Worm (Caenorhabditis elegans) whole organism, L4 larva: ENCODE measurements around the gene srb-1.

Source experiments
- D1046.2 ChIP-seq: fragments of 200-800 bp; sonication (Bioruptor generic); IDR thresholded peaks from 2 replicates; pipeline ENCODE4 v1.3.6; 2022; ENCODE audit warnings: missing genetic modification characterization, missing compliant biosample characterization
- F10B5.3 ChIP-seq: sonication (generic microtip); optimal IDR thresholded peaks from 2 replicates; lab custom pipeline; 2016; ENCODE audit warnings: mild to moderate bottlenecking, missing genetic modification characterization, missing compliant biosample characterization
- F26F4.8 ChIP-seq: fragments of 200-800 bp; sonication (Bioruptor generic); conservative IDR thresholded peaks from 2 replicates; pipeline ENCODE4 v1.3.6; 2022; ENCODE audit warnings: missing genetic modification characterization, missing compliant biosample characterization
- F49E8.2 ChIP-seq: sonication (generic microtip); optimal IDR thresholded peaks from 2 replicates; lab custom pipeline; 2016; ENCODE audit warnings: missing compliant biosample characterization, mild to moderate bottlenecking, missing genetic modification characterization, borderline replicate concordance
- R02D3.7 ChIP-seq: fragments of 150-350 bp; sonication (generic microtip); optimal IDR thresholded peaks from 3 replicates; lab custom pipeline; 2014; ENCODE audit warnings: missing biosample characterization, missing genetic modification characterization
- Y48G9A.11 ChIP-seq: fragments of 200-800 bp; sonication (Bioruptor generic); IDR thresholded peaks from 2 replicates; pipeline ENCODE4 v1.3.6; 2022; ENCODE audit warnings: missing genetic modification reagents, missing genetic modification characterization, missing compliant biosample characterization
- Y5F2A.4 ChIP-seq: fragments of 200-800 bp; sonication (Bioruptor generic); optimal IDR thresholded peaks from 2 replicates; lab custom pipeline; 2018; ENCODE audit warnings: mild to moderate bottlenecking, missing genetic modification characterization, missing compliant biosample characterization
- Y75B8A.6 ChIP-seq: fragments of 200-800 bp; sonication (Bioruptor generic); IDR thresholded peaks from 2 replicates; pipeline ENCODE4 v1.3.6; 2022; ENCODE audit warnings: missing genetic modification reagents, missing genetic modification characterization, missing compliant biosample characterization
- ZK337.2 ChIP-seq: fragments of 200-800 bp; sonication (Bioruptor generic); IDR thresholded peaks from 2 replicates; pipeline ENCODE4 v1.3.6; 2022; ENCODE audit warnings: missing genetic modification reagents, missing genetic modification characterization, missing compliant biosample characterization
- aha-1 ChIP-seq: fragments of 150-350 bp; peaks from one replicate; lab custom pipeline; 2014; ENCODE audit warnings: missing biosample characterization, missing genetic modification characterization
- ama-1 ChIP-seq: fragments of 150-350 bp; optimal IDR thresholded peaks from 2 replicates; lab custom pipeline; 2014; ENCODE audit warnings: inconsistent platforms, mixed read lengths
- attf-4 ChIP-seq: sonication (generic microtip); optimal IDR thresholded peaks from 3 replicates; lab custom pipeline; 2017; ENCODE audit warnings: missing biosample characterization, missing genetic modification characterization
- ceh-28 ChIP-seq: fragments of 150-350 bp; optimal IDR thresholded peaks from 2 replicates; lab custom pipeline; 2014; ENCODE audit warnings: missing biosample characterization, missing genetic modification reagents, missing genetic modification characterization
- ceh-32 ChIP-seq: sonication (generic microtip); optimal IDR thresholded peaks from 2 replicates; lab custom pipeline; 2016; ENCODE audit warnings: mild to moderate bottlenecking, missing genetic modification characterization, missing compliant biosample characterization; ENCODE audit not compliant: poor library complexity
- ceh-44 ChIP-seq: fragments of 200-800 bp; sonication (Bioruptor generic); IDR thresholded peaks from 2 replicates; pipeline ENCODE4 v1.3.6; 2022; ENCODE audit warnings: missing genetic modification reagents, missing genetic modification characterization, missing compliant biosample characterization
- ceh-62 ChIP-seq: sonication (generic microtip); optimal IDR thresholded peaks from 2 replicates; lab custom pipeline; 2017; ENCODE audit warnings: missing biosample characterization, missing genetic modification characterization
- ces-1 ChIP-seq: fragments of 150-350 bp; sonication (generic microtip); optimal IDR thresholded peaks from 4 replicates; lab custom pipeline; 2014; ENCODE audit warnings: missing biosample characterization, missing genetic modification reagents, missing genetic modification characterization
- cey-2 ChIP-seq: sonication (generic microtip); optimal IDR thresholded peaks from 3 replicates; lab custom pipeline; 2017; ENCODE audit warnings: missing genetic modification characterization, mild to moderate bottlenecking, missing compliant biosample characterization, antibody characterized with exemption, borderline replicate concordance; ENCODE audit not compliant: insufficient read depth
- daf-12 ChIP-seq: fragments of 150-350 bp; optimal IDR thresholded peaks from 2 replicates; lab custom pipeline; 2014; ENCODE audit warnings: missing biosample characterization, missing genetic modification reagents, missing genetic modification characterization
- daf-19 ChIP-seq: fragments of 200-800 bp; sonication (Bioruptor generic); conservative IDR thresholded peaks from 2 replicates; pipeline ENCODE4 v1.3.6; 2022; ENCODE audit warnings: missing genetic modification characterization, missing compliant biosample characterization
- dmd-6 ChIP-seq: fragments of 200-800 bp; sonication (Bioruptor generic); IDR thresholded peaks from 2 replicates; pipeline ENCODE4 v1.3.6; 2022; ENCODE audit warnings: missing genetic modification reagents, missing genetic modification characterization, missing compliant biosample characterization
- dmd-8 ChIP-seq: fragments of 200-800 bp; sonication (Bioruptor generic); IDR thresholded peaks from 2 replicates; pipeline ENCODE4 v1.3.6; 2022; ENCODE audit warnings: missing genetic modification characterization, missing compliant biosample characterization
- egl-43 ChIP-seq: fragments of 200-800 bp; sonication (Bioruptor generic); IDR thresholded peaks from 2 replicates; pipeline ENCODE4 v1.3.6; 2022; ENCODE audit warnings: missing genetic modification reagents, missing genetic modification characterization, missing compliant biosample characterization
- fos-1 ChIP-seq: fragments of 150-350 bp; optimal IDR thresholded peaks from 2 replicates; lab custom pipeline; 2014; ENCODE audit warnings: missing biosample characterization, missing genetic modification characterization
- gei-8 ChIP-seq: fragments of 200-800 bp; sonication (Bioruptor generic); optimal IDR thresholded peaks from 2 replicates; lab custom pipeline; 2018; ENCODE audit warnings: mild to moderate bottlenecking, missing genetic modification characterization, missing compliant biosample characterization
- hlh-30 ChIP-seq: sonication (generic microtip); optimal IDR thresholded peaks from 2 replicates; lab custom pipeline; 2017; ENCODE audit warnings: antibody characterized with exemption, mild to moderate bottlenecking, missing genetic modification characterization, missing compliant biosample characterization; ENCODE audit not compliant: insufficient read depth
- hmg-1.1 ChIP-seq: fragments of 200-800 bp; sonication (Bioruptor generic); IDR thresholded peaks from 2 replicates; pipeline ENCODE4 v1.3.6; 2022; ENCODE audit warnings: missing genetic modification reagents, missing genetic modification characterization, missing compliant biosample characterization
- lin-1 ChIP-seq: fragments of 200-800 bp; sonication (Bioruptor generic); IDR thresholded peaks from 2 replicates; pipeline ENCODE4 v1.3.6; 2022; ENCODE audit warnings: missing genetic modification reagents, missing genetic modification characterization, missing compliant biosample characterization
- lin-38 ChIP-seq: fragments of 200-800 bp; sonication (Bioruptor generic); IDR thresholded peaks from 2 replicates; pipeline ENCODE4 v1.3.6; 2022; ENCODE audit warnings: missing genetic modification reagents, missing genetic modification characterization, missing compliant biosample characterization
- lir-3 ChIP-seq: sonication (generic microtip); optimal IDR thresholded peaks from 2 replicates; lab custom pipeline; 2016; ENCODE audit warnings: mild to moderate bottlenecking, missing genetic modification characterization, missing compliant biosample characterization
- lsy-2 ChIP-seq, 2 experiments: fragments of 150-350 bp in 1 of 2; sonication (generic microtip) in 1 of 2; optimal IDR thresholded peaks; 2 replicates each; lab custom pipeline; 2014 to 2017; ENCODE audit warnings: missing biosample characterization in 2 of 2, missing genetic modification characterization in 2 of 2
- madf-5 ChIP-seq, 2 experiments: fragments of 200-800 bp; sonication (Bioruptor generic); IDR thresholded peaks; 2 replicates each; pipeline ENCODE4 v1.3.6; 2022; ENCODE audit warnings: missing compliant biosample characterization in 2 of 2, missing genetic modification characterization in 2 of 2
- madf-9 ChIP-seq: fragments of 200-800 bp; sonication (Bioruptor generic); conservative IDR thresholded peaks from 2 replicates; pipeline ENCODE4 v1.3.6; 2022; ENCODE audit warnings: missing genetic modification reagents, missing genetic modification characterization, missing compliant biosample characterization
- mdl-1 ChIP-seq, 2 experiments: fragments of 150-350 bp in 1 of 2; sonication (generic microtip) in 1 of 2; optimal IDR thresholded peaks; 2 replicates each; lab custom pipeline; 2014 to 2017; ENCODE audit warnings: missing biosample characterization in 2 of 2, missing genetic modification characterization in 2 of 2
- mep-1 ChIP-seq: fragments of 150-350 bp; sonication (generic microtip); optimal IDR thresholded peaks from 3 replicates; lab custom pipeline; 2014; ENCODE audit warnings: missing biosample characterization, missing genetic modification characterization
- nhr-10 ChIP-seq: fragments of 150-350 bp; optimal IDR thresholded peaks from 2 replicates; lab custom pipeline; 2014; ENCODE audit warnings: missing biosample characterization, missing genetic modification characterization
- nhr-102 ChIP-seq: sonication (generic microtip); optimal IDR thresholded peaks from 2 replicates; lab custom pipeline; 2016; ENCODE audit warnings: mild to moderate bottlenecking, missing genetic modification characterization, moderate library complexity, missing compliant biosample characterization
- nhr-25 ChIP-seq: sonication (generic microtip); optimal IDR thresholded peaks from 2 replicates; lab custom pipeline; 2017; ENCODE audit warnings: missing genetic modification characterization, mild to moderate bottlenecking, missing compliant biosample characterization, antibody characterized with exemption, moderate library complexity, borderline replicate concordance; ENCODE audit not compliant: insufficient read depth
- nhr-42 ChIP-seq: fragments of 200-800 bp; sonication (Bioruptor generic); IDR thresholded peaks from 2 replicates; pipeline ENCODE4 v1.3.6; 2022; ENCODE audit warnings: missing genetic modification characterization, missing compliant biosample characterization
- nhr-76 ChIP-seq: fragments of 150-350 bp; optimal IDR thresholded peaks from 2 replicates; lab custom pipeline; 2014; ENCODE audit warnings: missing biosample characterization, missing genetic modification characterization
- php-3 ChIP-seq: fragments of 200-800 bp; sonication (Bioruptor generic); IDR thresholded peaks from 2 replicates; pipeline ENCODE4 v1.3.6; 2022; ENCODE audit warnings: missing genetic modification reagents, missing genetic modification characterization, missing compliant biosample characterization
- saeg-2 ChIP-seq: fragments of 200-800 bp; sonication (Bioruptor generic); IDR thresholded peaks from 2 replicates; pipeline ENCODE4 v1.3.6; 2022; ENCODE audit warnings: missing genetic modification reagents, missing genetic modification characterization, missing compliant biosample characterization
- skn-1 ChIP-seq: fragments of 150-350 bp; optimal IDR thresholded peaks from 2 replicates; lab custom pipeline; 2014; ENCODE audit warnings: missing biosample characterization, missing genetic modification characterization
- snpc-1.2 ChIP-seq: fragments of 200-800 bp; sonication (Bioruptor generic); IDR thresholded peaks from 2 replicates; pipeline ENCODE4 v1.3.6; 2022; ENCODE audit warnings: missing genetic modification reagents, missing genetic modification characterization, missing compliant biosample characterization
- spr-1 ChIP-seq: sonication (generic microtip); optimal IDR thresholded peaks from 2 replicates; lab custom pipeline; 2016; ENCODE audit warnings: mild to moderate bottlenecking, missing genetic modification characterization, missing compliant biosample characterization
- spr-3 ChIP-seq: fragments of 200-800 bp; sonication (Bioruptor generic); optimal IDR thresholded peaks from 2 replicates; lab custom pipeline; 2018; ENCODE audit warnings: mild to moderate bottlenecking, missing genetic modification characterization, missing compliant biosample characterization
- tra-1 ChIP-seq: fragments of 200-800 bp; sonication (Bioruptor generic); IDR thresholded peaks from 2 replicates; pipeline ENCODE4 v1.3.6; 2022; ENCODE audit warnings: missing genetic modification reagents, missing genetic modification characterization, missing compliant biosample characterization
- unc-62 ChIP-seq, 3 experiments: fragments of 150-350 bp in 1 of 3; sonication (generic microtip); optimal IDR thresholded peaks in 2 of 3; peaks in 1 of 3; 1 replicate in 1 of 3; 2 replicates in 2 of 3; lab custom pipeline; 2014 to 2017; ENCODE audit warnings: missing biosample characterization in 3 of 3, missing genetic modification characterization in 3 of 3, missing genetic modification reagents in 3 of 3, missing genotype in 1 of 3
- zfp-3 ChIP-seq: fragments of 200-800 bp; sonication (Bioruptor generic); conservative IDR thresholded peaks from 2 replicates; pipeline ENCODE4 v1.3.6; 2022; ENCODE audit warnings: missing genetic modification reagents, missing genetic modification characterization, missing compliant biosample characterization
- zip-11 ChIP-seq: fragments of 200-800 bp; sonication (Bioruptor generic); IDR thresholded peaks from 2 replicates; pipeline ENCODE4 v1.3.6; 2022; ENCODE audit warnings: missing genetic modification characterization, missing compliant biosample characterization
- zip-2 ChIP-seq: fragments of 150-350 bp; optimal IDR thresholded peaks from 2 replicates; lab custom pipeline; 2014; ENCODE audit warnings: missing biosample characterization, missing genetic modification characterization

srb-1 gene

DNA sequence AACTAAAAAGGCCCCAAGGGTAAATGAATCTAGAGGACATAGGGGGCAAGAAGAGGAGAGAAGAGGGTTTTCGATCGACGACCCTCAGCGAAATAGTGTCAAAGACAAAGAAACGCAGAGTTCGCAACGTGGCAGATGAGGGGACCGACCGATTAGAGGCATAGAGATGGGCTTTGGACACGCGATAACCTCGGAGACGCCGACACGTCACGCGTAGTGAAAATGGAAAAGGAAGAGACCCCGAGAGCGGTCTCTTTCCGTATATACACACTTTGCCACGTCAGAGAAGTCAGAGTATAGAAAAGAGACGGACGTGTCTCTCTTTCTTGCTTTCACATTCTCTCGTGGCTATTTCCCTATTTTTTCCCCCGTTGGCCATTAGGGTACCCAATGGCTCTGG lies 10.7 kb upstream of the srb-1 start (continued):
- TF ChIP-seq madf-5 (GFP tag; IDR thresholded peaks at IDR 0.05; lab: Robert Waterston, UW) (no peak), ces-1 (GFP tag; lab: Kevin White, UChicago) (peak; percentile 60), nhr-76 (no peak), F49E8.2 (no peak), daf-12 (no peak), unc-62 (GFP tag; optimal IDR thresholded peaks at IDR 0.05 in 1 of 2; lab: Kevin White, UChicago) (peak in 1 of 2 experiments; percentile 48), unc-62 (tag; optimal IDR thresholded peaks at IDR 0.05; lab: Kevin White, UChicago) (no peak), nhr-25 (tag; lab: Kevin White, UChicago) (peak; percentile 70), gei-8 (GFP tag; lab: Kevin White, UChicago) (no peak), F10B5.3 (no peak), hmg-1.1 (GFP tag; lab: Robert Waterston, UW) (peak; percentile 85), D1046.2 (GFP tag; lab: Robert Waterston, UW) (0 out of 2 replicates have a peak, but pooled peaks have one; percentile 4), ama-1 (no peak), zip-2 (no peak), nhr-102 (tag; lab: Kevin White, UChicago) (no peak), F26F4.8 (GFP tag; lab: Robert Waterston, UW) (no peak), lir-3 (no peak), Y75B8A.6 (GFP tag; lab: Robert Waterston, UW) (no peak), saeg-2 (GFP tag; lab: Robert Waterston, UW) (no peak), tra-1 (GFP tag; lab: Robert Waterston, UW) (peak; percentile 45), fos-1 (tag; lab: Kevin White, UChicago) (no peak), spr-1 (peak; percentile 45), dmd-8 (GFP tag; lab: Robert Waterston, UW) (no peak), mdl-1 (tag; optimal IDR thresholded peaks at IDR 0.05; lab: Kevin White, UChicago) (peak; percentile 72 to 93), daf-19 (no peak), nhr-10 (tag; lab: Kevin White, UChicago) (no peak), ceh-62 (tag; lab: Kevin White, UChicago) (no peak), zfp-3 (GFP tag; lab: Robert Waterston, UW) (0 out of 2 replicates have a peak, but pooled peaks have one; percentile 47), snpc-1.2 (no peak), cey-2 (no peak), Y5F2A.4 (GFP tag; lab: Kevin White, UChicago) (no peak), spr-3 (GFP tag; lab: Kevin White, UChicago) (no peak), egl-43 (GFP tag; lab: Robert Waterston, UW) (peak; percentile 78), ceh-32 (tag; lab: Kevin White, UChicago) (no peak), mep-1 (tag; lab: Kevin White, UChicago) (peak; percentile 78), ZK337.2 (GFP tag; lab: Robert Waterston, UW) (no peak), Y48G9A.11 (GFP tag; lab: Robert Waterston, UW) (no peak), zip-11 (no peak), madf-9 (GFP tag; lab: Robert Waterston, UW) (no peak), php-3 (GFP tag; lab: Robert Waterston, UW) (no peak), nhr-42 (GFP tag; lab: Robert Waterston, UW) (no peak), aha-1 (tag; lab: Kevin White, UChicago) (peak; percentile 98), lin-38 (GFP tag; lab: Robert Waterston, UW) (peak; percentile 48), lsy-2 (tag; optimal IDR thresholded peaks at IDR 0.05; lab: Kevin White, UChicago) (peak; percentile 39 to 73), ceh-28 (tag; lab: Kevin White, UChicago) (no peak), ceh-44 (GFP tag; lab: Robert Waterston, UW) (0 out of 2 replicates have a peak, but pooled peaks have one; percentile 19), dmd-6 (GFP tag; lab: Robert Waterston, UW) (peak; percentile 64), attf-4 (no peak), skn-1 (tag; lab: Kevin White, UChicago) (no peak), R02D3.7 (no peak), lin-1 (no peak), hlh-30 (peak; percentile 94)
